Worm (Caenorhabditis elegans) whole organism, midembryonic: Measurements from ENCODE around the gene C40A11.8.

Experiments used
- T22C8.4 ChIP-seq: fragments of 200-800 bp; sonication (Bioruptor generic); IDR thresholded peaks from 2 replicates; pipeline ENCODE4 v1.3.6; 2022; ENCODE audit warnings: missing genetic modification characterization, missing compliant biosample characterization
- flt-1 ChIP-seq: fragments of 200-800 bp; sonication (Bioruptor generic); IDR thresholded peaks from 2 replicates; pipeline ENCODE4 v1.3.6; 2022; ENCODE audit warnings: missing genetic modification characterization, missing compliant biosample characterization

- TF ChIP-seq T22C8.4 (GFP tag; lab: Robert Waterston, UW) (no peak), flt-1 (GFP tag; lab: Robert Waterston, UW) (no peak)
Observed at ce11 chrII:2191383-2191782, 40.6 kb upstream of the C40A11.8 start.
